Fruit fly (Drosophila melanogaster): ENCODE results near the gene CG11327.

CG11327 gene

DNA sequence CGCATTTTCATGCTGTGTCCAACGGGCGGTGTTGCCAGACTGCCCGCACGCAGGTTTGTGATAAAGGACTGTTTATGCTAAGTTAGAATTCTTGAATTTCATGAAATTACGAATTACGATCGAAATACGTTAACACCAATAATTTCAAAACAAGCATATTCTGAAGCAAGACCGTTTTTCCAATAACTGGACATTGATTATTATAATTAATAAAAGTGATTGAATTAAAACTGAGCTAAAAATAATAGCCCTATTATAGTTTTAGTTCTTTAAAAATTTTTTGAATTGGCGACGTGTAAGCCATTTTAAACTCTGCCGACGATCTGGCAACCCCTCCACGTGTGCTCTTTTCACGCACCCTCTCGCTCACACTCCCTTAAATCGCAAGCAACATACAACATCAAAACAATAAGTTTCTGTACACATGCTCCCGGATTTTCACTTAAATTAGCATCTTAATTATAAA, 38.3 kb downstream of the CG11327 start:
- peak; percentile 93 for TF ChIP-seq Ets96B (tag; optimal IDR thresholded peaks at IDR 0.05)
- peak; percentile 81 to 97 for TF ChIP-seq salr (GFP tag; optimal IDR thresholded peaks at IDR 0.05)
- peak; percentile 98 for TF ChIP-seq Eip78C (GFP tag)
- TF ChIP-seq OdsH (GFP tag; optimal IDR thresholded peaks at IDR 0.05): peak; percentile 97
- peak; percentile 73 for TF ChIP-seq Blimp-1 (GFP tag; optimal IDR thresholded peaks at IDR 0.05)
- peak; percentile 95 for TF ChIP-seq Eip75B (GFP tag; optimal IDR thresholded peaks at IDR 0.05)
- TF ChIP-seq Met (GFP tag; optimal IDR thresholded peaks at IDR 0.05): no peak
- TF ChIP-seq pdm3 (GFP tag; optimal IDR thresholded peaks at IDR 0.05): no peak
- peak; percentile 89 for TF ChIP-seq CG1621 (tag; optimal IDR thresholded peaks at IDR 0.05)
- TF ChIP-seq dac (GFP tag; optimal IDR thresholded peaks at IDR 0.05): peak; percentile 95
- TF ChIP-seq CG3919 (GFP tag; optimal IDR thresholded peaks at IDR 0.05): peak; percentile 94
- peak; percentile 91 for TF ChIP-seq Hr39 (GFP tag; optimal IDR thresholded peaks at IDR 0.05)
- TF ChIP-seq achi (GFP tag; optimal IDR thresholded peaks at IDR 0.05): peak; percentile 95
- TF ChIP-seq Hr4 (GFP tag; optimal IDR thresholded peaks at IDR 0.05): peak; percentile 98
- peak; percentile 95 for TF ChIP-seq lz (GFP tag; optimal IDR thresholded peaks at IDR 0.05)
- TF ChIP-seq CG31627 (GFP tag; optimal IDR thresholded peaks at IDR 0.05): peak; percentile 94
- TF ChIP-seq ss (GFP tag; optimal IDR thresholded peaks at IDR 0.05): peak; percentile 79 to 91
- TF ChIP-seq CG6163 (GFP tag; IDR thresholded peaks at IDR 0.05): peak; percentile 93
- peak; percentile 91 for TF ChIP-seq fd59A (GFP tag; optimal IDR thresholded peaks at IDR 0.05)
- peak; percentile 97 for TF ChIP-seq CG10631 (GFP tag; optimal IDR thresholded peaks at IDR 0.05)
- peak; percentile 78 for TF ChIP-seq fkh (GFP tag; optimal IDR thresholded peaks at IDR 0.05)
- TF ChIP-seq CG4318 (GFP tag; optimal IDR thresholded peaks at IDR 0.05): peak; percentile 97
- peak; percentile 93 for TF ChIP-seq topi (GFP tag; optimal IDR thresholded peaks at IDR 0.05)
- peak; percentile 85 for TF ChIP-seq CG6854 (GFP tag; optimal IDR thresholded peaks at IDR 0.05)
- peak; percentile 94 for TF ChIP-seq Lpt (GFP tag; optimal IDR thresholded peaks at IDR 0.05)
- peak; percentile 90 for TF ChIP-seq CG6792 (GFP tag; optimal IDR thresholded peaks at IDR 0.05)
- peak; percentile 96 for TF ChIP-seq acj6 (GFP tag; optimal IDR thresholded peaks at IDR 0.05)
- peak; percentile 92 for TF ChIP-seq CG10669 (GFP tag; optimal IDR thresholded peaks at IDR 0.05)
- TF ChIP-seq CG6808 (GFP tag; optimal IDR thresholded peaks at IDR 0.05): peak; percentile 90
- peak; percentile 96 for TF ChIP-seq eg (GFP tag; IDR thresholded peaks at IDR 0.05)
- peak; percentile 94 for TF ChIP-seq net (GFP tag; optimal IDR thresholded peaks at IDR 0.05)
- peak; percentile 95 for TF ChIP-seq Gug (GFP tag; IDR thresholded peaks at IDR 0.05)
- no peak for TF ChIP-seq Sox102F (GFP tag; optimal IDR thresholded peaks at IDR 0.05)
- TF ChIP-seq CG11902 (GFP tag; optimal IDR thresholded peaks at IDR 0.05): peak; percentile 85
- peak; percentile 68 for TF ChIP-seq CG9139 (GFP tag; optimal IDR thresholded peaks at IDR 0.05)
- peak; percentile 88 for TF ChIP-seq spab (GFP tag; optimal IDR thresholded peaks at IDR 0.05)
- peak; percentile 97 for TF ChIP-seq CG8119 (GFP tag; IDR thresholded peaks at IDR 0.05)
- peak; percentile 88 for TF ChIP-seq CG16779 (tag; optimal IDR thresholded peaks at IDR 0.05)
- peak; percentile 90 for TF ChIP-seq Ets21C (GFP tag; optimal IDR thresholded peaks at IDR 0.05)
- TF ChIP-seq CG7368 (GFP tag; optimal IDR thresholded peaks at IDR 0.05): peak; percentile 90
- TF ChIP-seq Smox (GFP tag; optimal IDR thresholded peaks at IDR 0.05): no peak
- TF ChIP-seq Hr38 (GFP tag; optimal IDR thresholded peaks at IDR 0.05): peak; percentile 19
- peak; percentile 95 for TF ChIP-seq CG3032 (tag; optimal IDR thresholded peaks at IDR 0.05)
- TF ChIP-seq CG6276 (GFP tag; optimal IDR thresholded peaks at IDR 0.05): no peak
- peak; percentile 92 for TF ChIP-seq Sox15 (GFP tag; optimal IDR thresholded peaks at IDR 0.05)
- peak; percentile 94 for TF ChIP-seq CG11762 (GFP tag; optimal IDR thresholded peaks at IDR 0.05; ENCODE audit: insufficient read depth)
- peak; percentile 95 for TF ChIP-seq CG15336 (GFP tag; IDR thresholded peaks at IDR 0.05)
- peak; percentile 97 for TF ChIP-seq svp (GFP tag)
- TF ChIP-seq Eip93F (GFP tag; optimal IDR thresholded peaks at IDR 0.05): peak; percentile 80
- peak; percentile 91 for TF ChIP-seq CG8632 (GFP tag; optimal IDR thresholded peaks at IDR 0.05)
- TF ChIP-seq CG11294 (GFP tag; IDR thresholded peaks at IDR 0.05): peak; percentile 91
- TF ChIP-seq Sox14 (GFP tag; optimal IDR thresholded peaks at IDR 0.05): peak; percentile 96
